Worm (Caenorhabditis elegans) whole organism, young adult: ENCODE results near the gene srj-54.

Source experiments
- F49E8.2 ChIP-seq: sonication (generic microtip); optimal IDR thresholded peaks from 3 replicates; lab custom pipeline; 2017; ENCODE audit warnings: missing genetic modification characterization, mild to moderate bottlenecking, missing compliant biosample characterization, antibody characterized with exemption, moderate library complexity; ENCODE audit not compliant: insufficient read depth
- Y56A3A.18 ChIP-seq: fragments of 200-800 bp; sonication (Bioruptor generic); IDR thresholded peaks from 2 replicates; pipeline ENCODE4 v1.3.6; 2022; ENCODE audit warnings: missing genetic modification reagents, missing genetic modification characterization, missing compliant biosample characterization
- ama-1 ChIP-seq, 3 experiments: fragments of 150-350 bp in 1 of 3; sonication (generic microtip) in 2 of 3; optimal IDR thresholded peaks; 2 replicates each; lab custom pipeline; 2014 to 2018; ENCODE audit warnings: missing biosample characterization in 2 of 3, missing genetic modification characterization in 2 of 3, missing genetic modification reagents in 2 of 3
- ceh-27 ChIP-seq: fragments of 200-800 bp; sonication (Bioruptor generic); optimal IDR thresholded peaks from 2 replicates; lab custom pipeline; 2018; ENCODE audit warnings: mild to moderate bottlenecking, missing genetic modification characterization, moderate library complexity, missing compliant biosample characterization
- efl-1 ChIP-seq: fragments of 150-350 bp; optimal IDR thresholded peaks from 2 replicates; lab custom pipeline; 2014; ENCODE audit warnings: missing biosample characterization, missing genetic modification reagents, missing genetic modification characterization
- hlh-26 ChIP-seq: fragments of 200-800 bp; sonication (Bioruptor generic); conservative IDR thresholded peaks from 2 replicates; pipeline ENCODE4 v1.3.6; 2022; ENCODE audit warnings: missing genetic modification reagents, missing genetic modification characterization, missing compliant biosample characterization
- lin-40 ChIP-seq: sonication (generic microtip); optimal IDR thresholded peaks from 2 replicates; lab custom pipeline; 2016; ENCODE audit warnings: missing genetic modification characterization, mild to moderate bottlenecking, missing compliant biosample characterization, missing genotype, missing genetic modification reagents
- lsy-27 ChIP-seq: sonication (generic microtip); optimal IDR thresholded peaks from 2 replicates; lab custom pipeline; 2017; ENCODE audit warnings: missing genetic modification characterization, mild to moderate bottlenecking, missing compliant biosample characterization, antibody characterized with exemption, missing genotype, borderline replicate concordance; ENCODE audit not compliant: insufficient read depth
- mcd-1 ChIP-seq: fragments of 200-800 bp; sonication (Bioruptor generic); IDR thresholded peaks from 2 replicates; pipeline ENCODE4 v1.3.6; 2022; ENCODE audit warnings: missing genetic modification reagents, missing genetic modification characterization, missing compliant biosample characterization
- nhr-27 ChIP-seq: fragments of 200-800 bp; sonication (Bioruptor generic); optimal IDR thresholded peaks from 2 replicates; lab custom pipeline; 2018; ENCODE audit warnings: mild to moderate bottlenecking, missing genetic modification characterization, moderate library complexity, missing compliant biosample characterization
- nhr-80 ChIP-seq: sonication (generic microtip); optimal IDR thresholded peaks from 2 replicates; lab custom pipeline; 2016; ENCODE audit warnings: missing genetic modification characterization, missing compliant biosample characterization
- pha-4 ChIP-seq: fragments of 150-350 bp; sonication (generic microtip); optimal IDR thresholded peaks from 2 replicates; lab custom pipeline; 2014; ENCODE audit warnings: missing biosample characterization, missing genetic modification reagents, missing genetic modification characterization

- TF ChIP-seq ceh-27 (GFP tag; lab: Kevin White, UChicago) (no peak), nhr-27 (tag; lab: Kevin White, UChicago) (no peak), mcd-1 (GFP tag; lab: Robert Waterston, UW) (no peak), lin-40 (tag; lab: Kevin White, UChicago) (no peak), efl-1 (GFP tag; lab: Kevin White, UChicago) (no peak), pha-4 (tag; lab: Kevin White, UChicago) (no peak), ama-1 (optimal IDR thresholded peaks at IDR 0.05; lab: Kevin White, UChicago) (no peak), ama-1 (GFP tag; optimal IDR thresholded peaks at IDR 0.05; lab: Kevin White, UChicago) (no peak), Y56A3A.18 (GFP tag; lab: Robert Waterston, UW) (no peak), lsy-27 (no peak), F49E8.2 (tag; lab: Kevin White, UChicago) (no peak), nhr-80 (tag; lab: Kevin White, UChicago) (no peak), hlh-26 (no peak)
These were observed 27.0 kb downstream of the srj-54 start, which contains the start of gene srj-50 for ce11 chrV:2832666-2833065.
